Worm (Caenorhabditis elegans): ENCODE results near the gene ugt-4.

DNA sequence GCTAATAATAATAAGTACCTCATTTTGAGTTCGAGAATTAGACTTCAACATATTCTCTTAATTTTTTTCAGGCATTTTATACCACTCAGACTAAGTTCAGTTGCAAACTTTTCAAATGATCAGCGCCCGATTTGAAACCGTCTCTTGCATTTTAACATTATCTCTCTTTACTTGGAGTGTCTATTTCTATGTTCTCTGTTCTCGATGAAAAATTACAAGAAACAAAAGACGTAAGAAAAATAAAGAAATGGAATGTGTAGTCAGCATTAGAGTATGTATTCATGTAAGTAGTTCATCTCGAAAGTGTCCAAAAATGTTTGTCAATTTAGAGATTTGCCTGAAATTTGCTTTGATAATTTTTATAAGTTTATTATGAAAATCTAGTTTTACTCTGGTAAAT is 5.0 kb upstream of the ugt-4 start, which contains the start of gene ugt-3:
- TF ChIP-seq skn-1 (tag; optimal IDR thresholded peaks at IDR 0.05): no peak
- TF ChIP-seq dmd-4 (tag; optimal IDR thresholded peaks at IDR 0.05): no peak
- TF ChIP-seq sma-3 (GFP tag; optimal IDR thresholded peaks at IDR 0.05): no peak
- TF ChIP-seq zag-1 (tag; optimal IDR thresholded peaks at IDR 0.05): no peak
- TF ChIP-seq aly-2 (tag; optimal IDR thresholded peaks at IDR 0.05): no peak
- TF ChIP-seq nhr-10 (tag; optimal IDR thresholded peaks at IDR 0.05): no peak
- TF ChIP-seq ZK546.5 (tag; optimal IDR thresholded peaks at IDR 0.05): no peak
